Fruit fly (Drosophila melanogaster): Measurements from ENCODE around the gene Ravus.
A peak's percentile ranks its signal among the peaks of the same experiment; 100 is the strongest.

The Ravus gene

dm6 chr3R:13218733-13219132 is 45.1 kb downstream of the Ravus start (continued):
- TF ChIP-seq CG15269 (tag; optimal IDR thresholded peaks at IDR 0.05): peak; percentile 12
- TF ChIP-seq NfI (GFP tag; optimal IDR thresholded peaks at IDR 0.05): no peak
- no peak for TF ChIP-seq CG8388 (GFP tag; optimal IDR thresholded peaks at IDR 0.05)
- TF ChIP-seq croc (GFP tag; conservative IDR thresholded peaks at IDR 0.05): no peak
- TF ChIP-seq gcm2 (GFP tag; optimal IDR thresholded peaks at IDR 0.05): no peak
- no peak for TF ChIP-seq Lhr (GFP tag; optimal IDR thresholded peaks at IDR 0.05)
- no peak for TF ChIP-seq nerfin-1 (tag; optimal IDR thresholded peaks at IDR 0.05)
- TF ChIP-seq grau (tag; optimal IDR thresholded peaks at IDR 0.05): peak; percentile 26
- peak; percentile 69 for TF ChIP-seq CG32532 (GFP tag; IDR thresholded peaks at IDR 0.05)
- no peak for TF ChIP-seq Awh (GFP tag; IDR thresholded peaks at IDR 0.05)
- no peak for TF ChIP-seq CHES-1-like (GFP tag; optimal IDR thresholded peaks at IDR 0.05)
- no peak for TF ChIP-seq CG33213 (GFP tag; optimal IDR thresholded peaks at IDR 0.05)
- TF ChIP-seq CG12236 (GFP tag; optimal IDR thresholded peaks at IDR 0.05): no peak
- peak; percentile 58; the same call in 1 of the 2 replicates for TF ChIP-seq NFAT (GFP tag; IDR thresholded peaks at IDR 0.05)
- no peak for TF ChIP-seq CG1024 (GFP tag; IDR thresholded peaks at IDR 0.05)
- TF ChIP-seq Tbp (GFP tag; optimal IDR thresholded peaks at IDR 0.05): no peak
- no peak for TF ChIP-seq ham (GFP tag; IDR thresholded peaks at IDR 0.05)
- TF ChIP-seq CG10543 (GFP tag; optimal IDR thresholded peaks at IDR 0.05): no peak
- TF ChIP-seq CG16813 (GFP tag; IDR thresholded peaks at IDR 0.05; ENCODE audit: partially characterized antibody): no peak
- no peak for TF ChIP-seq tx (GFP tag; optimal IDR thresholded peaks at IDR 0.05)
- no peak for TF ChIP-seq dpn (GFP tag; optimal IDR thresholded peaks at IDR 0.05)
- no peak for TF ChIP-seq fu2 (GFP tag; optimal IDR thresholded peaks at IDR 0.05)
- peak; percentile 64 for TF ChIP-seq Med (GFP tag)
- TF ChIP-seq CG1647 (GFP tag; optimal IDR thresholded peaks at IDR 0.05): no peak
- no peak for TF ChIP-seq CG1529 (GFP tag; optimal IDR thresholded peaks at IDR 0.05)
- TF ChIP-seq CG31441 (GFP tag; IDR thresholded peaks at IDR 0.05): 0 out of 2 replicates have a peak, but pooled peaks have one; percentile 16
- no peak for TF ChIP-seq HHEX (GFP tag; optimal IDR thresholded peaks at IDR 0.05)
- peak; percentile 38; the same call in 1 of the 2 replicates for TF ChIP-seq CG3847 (GFP tag; IDR thresholded peaks at IDR 0.05)
- no peak for TF ChIP-seq Taf1 (GFP tag; IDR thresholded peaks at IDR 0.05)
- TF ChIP-seq CG15073 (GFP tag; optimal IDR thresholded peaks at IDR 0.05): no peak
- TF ChIP-seq Xrp1 (GFP tag; IDR thresholded peaks at IDR 0.05): no peak
- TF ChIP-seq CG14667 (GFP tag; IDR thresholded peaks at IDR 0.05): no peak
- no peak for TF ChIP-seq jigr1 (GFP tag; IDR thresholded peaks at IDR 0.05)
- TF ChIP-seq cas (GFP tag; IDR thresholded peaks at IDR 0.05): no peak
- TF ChIP-seq CG34376 (GFP tag; optimal IDR thresholded peaks at IDR 0.05): no peak
- no peak for TF ChIP-seq CG7271 (tag; optimal IDR thresholded peaks at IDR 0.05)
- no peak for TF ChIP-seq CG17568 (GFP tag; optimal IDR thresholded peaks at IDR 0.05)
- peak; percentile 1 for TF ChIP-seq bcd (GFP tag; optimal IDR thresholded peaks at IDR 0.05)
- TF ChIP-seq crp (GFP tag; optimal IDR thresholded peaks at IDR 0.05): no peak
- TF ChIP-seq fru (optimal IDR thresholded peaks at IDR 0.05): no peak
- peak; percentile 22 for TF ChIP-seq CG2120 (GFP tag; optimal IDR thresholded peaks at IDR 0.05)
- no peak for TF ChIP-seq CG42726 (GFP tag; IDR thresholded peaks at IDR 0.05; ENCODE audit: partially characterized antibody)
- TF ChIP-seq ttk (GFP tag; IDR thresholded peaks at IDR 0.05): no peak
- TF ChIP-seq CG18599 (GFP tag; optimal IDR thresholded peaks at IDR 0.05): peak; percentile 21
- no peak for TF ChIP-seq CG3163 (GFP tag; optimal IDR thresholded peaks at IDR 0.05)
- no peak for TF ChIP-seq bbx (GFP tag; IDR thresholded peaks at IDR 0.05; ENCODE audit: partially characterized antibody)
- no peak for TF ChIP-seq her (GFP tag; optimal IDR thresholded peaks at IDR 0.05)
- TF ChIP-seq CG12104 (GFP tag; optimal IDR thresholded peaks at IDR 0.05): no peak
- no peak for TF ChIP-seq otp (GFP tag; IDR thresholded peaks at IDR 0.05)
- TF ChIP-seq NC2α (GFP tag; optimal IDR thresholded peaks at IDR 0.05): no peak
- no peak for TF ChIP-seq CG17328 (GFP tag; IDR thresholded peaks at IDR 0.05)
- TF ChIP-seq B-H2 (GFP tag; optimal IDR thresholded peaks at IDR 0.05): no peak
- no peak for TF ChIP-seq mam (GFP tag; optimal IDR thresholded peaks at IDR 0.05)
